Fruit fly (Drosophila melanogaster) whole organism, embryonic: ENCODE results near the gene CG10486.

Experiments
- Ada2b ChIP-seq: fragments of 200-800 bp; sonication (Bioruptor generic); IDR thresholded peaks from 2 replicates; pipeline ENCODE4 v1.3.6; 2022; ENCODE audit warnings: missing biosample characterization, missing genetic modification characterization
- BEAF-32 ChIP-seq: fragments of 200-800 bp; sonication (Bioruptor generic); optimal IDR thresholded peaks from 3 replicates; lab custom pipeline; 2017; ENCODE audit warnings: missing biosample characterization, missing genetic modification characterization, mild to moderate bottlenecking, moderate library complexity, missing genetic modification reagents
- CG11247 ChIP-seq: fragments of 200-800 bp; sonication (Bioruptor generic); IDR thresholded peaks from 2 replicates; pipeline ENCODE4 v1.3.6; 2022; ENCODE audit warnings: missing biosample characterization, missing genetic modification characterization
- CG12155 ChIP-seq: fragments of 200-800 bp; sonication (Bioruptor generic); optimal IDR thresholded peaks from 3 replicates; lab custom pipeline; 2016; ENCODE audit warnings: missing biosample characterization, missing genetic modification characterization
- CG12659 ChIP-seq: fragments of 200-800 bp; sonication (Bioruptor generic); optimal IDR thresholded peaks from 3 replicates; lab custom pipeline; 2017; ENCODE audit warnings: mild to moderate bottlenecking, missing biosample characterization, missing genetic modification reagents, missing genetic modification characterization
- CG14667 ChIP-seq: fragments of 200-800 bp; sonication (Bioruptor generic); IDR thresholded peaks from 2 replicates; pipeline ENCODE4 v1.3.6; 2022; ENCODE audit warnings: missing biosample characterization, missing genetic modification characterization
- CG16863 ChIP-seq: fragments of 200-800 bp; sonication (Bioruptor generic); optimal IDR thresholded peaks from 3 replicates; lab custom pipeline; 2016; ENCODE audit warnings: missing biosample characterization, missing genetic modification characterization
- CG17328 ChIP-seq: fragments of 200-800 bp; sonication (Bioruptor generic); IDR thresholded peaks from 2 replicates; pipeline ENCODE4 v1.3.6; 2022; ENCODE audit warnings: missing biosample characterization, missing genetic modification characterization
- CG17612 ChIP-seq: fragments of 200-800 bp; sonication (Bioruptor generic); IDR thresholded peaks from 2 replicates; pipeline ENCODE4 v1.3.6; 2022; ENCODE audit warnings: missing biosample characterization, missing genetic modification characterization
- CG17912 ChIP-seq: fragments of 200-800 bp; sonication (Bioruptor generic); optimal IDR thresholded peaks from 2 replicates; lab custom pipeline; 2018; ENCODE audit warnings: missing biosample characterization, mild to moderate bottlenecking, missing genetic modification characterization
- CG2678 ChIP-seq: fragments of 200-800 bp; sonication (Bioruptor generic); optimal IDR thresholded peaks from 3 replicates; lab custom pipeline; 2019; ENCODE audit warnings: missing biosample characterization, mild to moderate bottlenecking, missing genetic modification characterization, moderate library complexity
- CG3065 ChIP-seq: fragments of 200-800 bp; sonication (Bioruptor generic); optimal IDR thresholded peaks from 2 replicates; lab custom pipeline; 2016; ENCODE audit warnings: missing biosample characterization, missing genetic modification characterization
- CG33557 ChIP-seq: fragments of 200-800 bp; sonication (Bioruptor generic); optimal IDR thresholded peaks from 2 replicates; lab custom pipeline; 2019; ENCODE audit warnings: missing biosample characterization, mild to moderate bottlenecking, missing genetic modification characterization, moderate library complexity
- CG3726 ChIP-seq: fragments of 200-800 bp; sonication (Bioruptor generic); IDR thresholded peaks from 3 replicates; pipeline ENCODE4, ENCODE4 v1.3.6; 2022; ENCODE audit warnings: missing biosample characterization, missing genetic modification characterization
- CG4360 ChIP-seq: fragments of 200-800 bp; sonication (Bioruptor generic); IDR thresholded peaks from 2 replicates; pipeline ENCODE4 v1.3.6; 2022; ENCODE audit warnings: missing biosample characterization, missing genetic modification characterization
- CG4730 ChIP-seq: fragments of 200-800 bp; sonication (Bioruptor generic); IDR thresholded peaks from 2 replicates; pipeline ENCODE4 v1.3.6; 2022; ENCODE audit warnings: missing biosample characterization, missing genetic modification characterization
- CG8944 ChIP-seq: fragments of 200-800 bp; sonication (Bioruptor generic); optimal IDR thresholded peaks from 3 replicates; lab custom pipeline; 2016; ENCODE audit warnings: missing biosample characterization, missing genetic modification characterization
- CG9932 ChIP-seq: fragments of 200-800 bp; sonication (Bioruptor generic); IDR thresholded peaks from 2 replicates; pipeline ENCODE4 v1.3.6; 2022; ENCODE audit warnings: missing biosample characterization, missing genetic modification characterization
- CHES-1-like ChIP-seq: fragments of 200-800 bp; sonication (Bioruptor generic); optimal IDR thresholded peaks from 2 replicates; lab custom pipeline; 2016; ENCODE audit warnings: missing biosample characterization, missing genetic modification characterization
- Chrac-16 ChIP-seq: fragments of 200-800 bp; sonication (Bioruptor generic); optimal IDR thresholded peaks from 3 replicates; lab custom pipeline; 2016; ENCODE audit warnings: missing biosample characterization, missing genetic modification characterization
- CoRest ChIP-seq: fragments of 200-800 bp; sonication (Bioruptor generic); optimal IDR thresholded peaks from 3 replicates; lab custom pipeline; 2018; ENCODE audit warnings: missing biosample characterization, mild to moderate bottlenecking, missing genetic modification characterization, moderate library complexity
- Dip3 ChIP-seq: fragments of 200-800 bp; sonication (Bioruptor generic); optimal IDR thresholded peaks from 3 replicates; lab custom pipeline; 2016; ENCODE audit warnings: missing biosample characterization, missing genetic modification characterization
- GATAe ChIP-seq: fragments of 200-800 bp; sonication (Bioruptor generic); conservative IDR thresholded peaks from 2 replicates; pipeline ENCODE4 v1.3.6; 2022; ENCODE audit warnings: missing biosample characterization, missing genetic modification characterization
- HmgZ ChIP-seq: fragments of 200-800 bp; sonication (Bioruptor generic); optimal IDR thresholded peaks from 2 replicates; lab custom pipeline; 2018; ENCODE audit warnings: missing biosample characterization, mild to moderate bottlenecking, missing genetic modification characterization
- Hr3 ChIP-seq: fragments of 200-800 bp; sonication (Bioruptor generic); optimal IDR thresholded peaks from 3 replicates; lab custom pipeline; 2016; ENCODE audit warnings: missing biosample characterization, missing genetic modification characterization
- Hr51 ChIP-seq, 2 experiments: fragments of 200-800 bp; sonication (Bioruptor generic); optimal IDR thresholded peaks; 2 replicates in 1 of 2; 3 replicates in 1 of 2; lab custom pipeline; 2016 to 2018; ENCODE audit warnings: missing biosample characterization in 2 of 2, missing genetic modification characterization in 2 of 2, mild to moderate bottlenecking in 1 of 2, moderate library complexity in 1 of 2
- Nf-YA ChIP-seq: fragments of 200-800 bp; sonication (Bioruptor generic); IDR thresholded peaks from 2 replicates; pipeline ENCODE4 v1.3.6; 2022; ENCODE audit warnings: missing biosample characterization, missing genetic modification characterization
- Nf-YB ChIP-seq: fragments of 200-800 bp; sonication (Bioruptor generic); optimal IDR thresholded peaks from 3 replicates; lab custom pipeline; 2019; ENCODE audit warnings: missing biosample characterization, mild to moderate bottlenecking, missing genetic modification characterization, moderate library complexity
- Stat92E ChIP-seq, 3 experiments: fragments of >200 bp in 2 of 3; fragments of 200-800 bp in 1 of 3; sonication (Bioruptor generic) in 1 of 3; optimal IDR thresholded peaks; 2 replicates each; lab custom pipeline; 2017 to 2019; ENCODE audit warnings: missing biosample characterization in 3 of 3, missing genetic modification characterization in 3 of 3, mild to moderate bottlenecking in 1 of 3, moderate library complexity in 1 of 3
- Xbp1 ChIP-seq: fragments of 200-800 bp; sonication (Bioruptor generic); optimal IDR thresholded peaks from 3 replicates; lab custom pipeline; 2016; ENCODE audit warnings: missing biosample characterization, mild to moderate bottlenecking, missing genetic modification characterization
- ash1 ChIP-seq: fragments of 200-800 bp; sonication (Bioruptor generic); optimal IDR thresholded peaks from 2 replicates; lab custom pipeline; 2018; ENCODE audit warnings: missing biosample characterization, mild to moderate bottlenecking, missing genetic modification characterization
- bbx ChIP-seq: fragments of 200-800 bp; sonication (Bioruptor generic); IDR thresholded peaks from 2 replicates; pipeline ENCODE4 v1.3.6; 2022; ENCODE audit warnings: missing biosample characterization, missing genetic modification characterization; ENCODE audit not compliant: partially characterized antibody
- croc ChIP-seq: fragments of 200-800 bp; sonication (Bioruptor generic); conservative IDR thresholded peaks from 3 replicates; pipeline ENCODE4 v1.3.6; 2022; ENCODE audit warnings: missing biosample characterization, missing genetic modification characterization
- da ChIP-seq: fragments of 200-800 bp; sonication (Bioruptor generic); optimal IDR thresholded peaks from 2 replicates; lab custom pipeline; 2016; ENCODE audit warnings: missing biosample characterization, missing genetic modification characterization
- dan ChIP-seq: fragments of 200-800 bp; sonication (Bioruptor generic); IDR thresholded peaks from 2 replicates; pipeline ENCODE4 v1.3.6; 2022; ENCODE audit warnings: missing biosample characterization, missing genetic modification characterization
- dimm ChIP-seq: fragments of 200-800 bp; sonication (Bioruptor generic); IDR thresholded peaks from 2 replicates; pipeline ENCODE4 v1.3.6; 2022; ENCODE audit warnings: missing biosample characterization, missing genetic modification characterization
- dmrt11E ChIP-seq: fragments of 200-800 bp; sonication (Bioruptor generic); optimal IDR thresholded peaks from 3 replicates; lab custom pipeline; 2018; ENCODE audit warnings: missing biosample characterization, mild to moderate bottlenecking, missing genetic modification characterization, moderate library complexity
- dpn ChIP-seq, 2 experiments: fragments of 200-800 bp; sonication (Bioruptor generic); optimal IDR thresholded peaks; 3 replicates each; lab custom pipeline; 2016; ENCODE audit warnings: missing biosample characterization in 2 of 2, missing genetic modification characterization in 2 of 2
- en ChIP-seq: fragments of 200-800 bp; sonication (Bioruptor generic); optimal IDR thresholded peaks from 2 replicates; lab custom pipeline; 2016; ENCODE audit warnings: missing biosample characterization, missing genetic modification characterization
- fd3F ChIP-seq: fragments of 200-800 bp; sonication (Bioruptor generic); optimal IDR thresholded peaks from 2 replicates; lab custom pipeline; 2018; ENCODE audit warnings: missing biosample characterization, mild to moderate bottlenecking, missing genetic modification characterization, moderate library complexity
- fru ChIP-seq: fragments of >200 bp; optimal IDR thresholded peaks from 2 replicates; lab custom pipeline; 2017
- hb ChIP-seq: fragments of 200-800 bp; sonication (Bioruptor generic); IDR thresholded peaks from 3 replicates; pipeline ENCODE4 v1.3.6; 2022; ENCODE audit warnings: missing biosample characterization, missing genetic modification characterization; ENCODE audit not compliant: partially characterized antibody
- her ChIP-seq: fragments of 200-800 bp; sonication (Bioruptor generic); optimal IDR thresholded peaks from 2 replicates; lab custom pipeline; 2016; ENCODE audit warnings: missing biosample characterization, missing genetic modification characterization
- insv ChIP-seq, 2 experiments: fragments of 200-800 bp; sonication (Bioruptor generic); optimal IDR thresholded peaks; 3 replicates each; lab custom pipeline; 2016 to 2018; ENCODE audit warnings: missing biosample characterization in 2 of 2, missing genetic modification characterization in 2 of 2
- lab ChIP-seq: fragments of 200-800 bp; sonication (Bioruptor generic); optimal IDR thresholded peaks from 3 replicates; lab custom pipeline; 2017; ENCODE audit warnings: missing biosample characterization, missing genetic modification characterization, mild to moderate bottlenecking, moderate library complexity, missing genetic modification reagents
- pfk ChIP-seq: fragments of 200-800 bp; sonication (Bioruptor generic); optimal IDR thresholded peaks from 2 replicates; lab custom pipeline; 2018; ENCODE audit warnings: missing biosample characterization, mild to moderate bottlenecking, missing genetic modification characterization, moderate library complexity
- pzg ChIP-seq: fragments of 200-800 bp; sonication (Bioruptor generic); optimal IDR thresholded peaks from 3 replicates; lab custom pipeline; 2018; ENCODE audit warnings: missing biosample characterization, mild to moderate bottlenecking, missing genetic modification characterization, moderate library complexity
- salm ChIP-seq: fragments of 200-800 bp; sonication (Bioruptor generic); optimal IDR thresholded peaks from 2 replicates; lab custom pipeline; 2018; ENCODE audit warnings: missing biosample characterization, mild to moderate bottlenecking, missing genetic modification characterization
- slbo ChIP-seq: fragments of 200-800 bp; sonication (Bioruptor generic); IDR thresholded peaks from 2 replicates; pipeline ENCODE4 v1.3.6; 2022; ENCODE audit warnings: missing biosample characterization, missing genetic modification characterization

Gene CG10486

DNA sequence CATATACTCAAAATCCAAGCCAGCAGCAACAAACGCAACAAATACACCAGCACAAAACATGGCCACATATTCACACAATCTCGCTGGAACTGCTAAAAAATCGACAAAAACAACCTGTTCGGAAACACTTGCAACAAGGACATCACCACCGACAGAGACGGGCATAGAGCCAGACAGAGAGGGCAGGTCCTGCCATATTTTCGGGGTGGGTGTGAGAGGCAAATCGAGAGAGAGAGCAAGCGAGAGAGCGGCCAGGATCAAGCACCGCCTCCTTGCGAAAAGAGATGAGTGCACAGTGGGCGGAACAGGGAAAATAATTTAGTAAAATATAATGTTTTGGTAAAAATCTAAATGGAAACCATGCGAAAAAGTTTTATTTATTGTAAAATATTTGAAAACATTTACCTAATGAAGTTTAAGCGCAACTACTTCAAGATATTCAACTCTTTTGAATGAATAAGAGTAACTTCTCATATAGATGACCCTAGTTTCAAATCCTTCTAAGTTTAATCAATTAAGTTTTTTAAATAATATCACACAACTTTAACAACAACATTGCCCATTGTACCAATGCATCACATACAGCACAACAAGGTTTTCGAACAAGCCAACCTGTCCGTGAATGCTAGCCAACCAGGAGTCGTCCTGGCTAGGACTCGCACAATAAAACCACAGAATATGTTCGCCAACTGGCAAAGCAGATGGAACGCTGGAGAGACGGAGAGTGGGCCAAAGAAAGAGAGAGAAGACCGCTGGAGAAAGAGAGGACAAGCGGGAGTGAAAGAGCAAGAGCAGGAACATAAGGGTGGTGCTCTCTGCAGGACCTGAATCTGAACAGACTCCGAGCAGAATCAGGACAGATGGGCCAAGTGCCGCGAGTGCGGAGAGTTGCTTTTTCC is 24.9 kb downstream of the CG10486 start (continued):
- TF ChIP-seq her (GFP tag; lab: Kevin White, UChicago) (no peak), CG17328 (peak; percentile 75), CG17612 (GFP tag; lab: Robert Waterston, UW) (no peak), CG11247 (GFP tag; lab: Robert Waterston, UW) (no peak), CG3065 (peak; percentile 12), Nf-YA (GFP tag; lab: Robert Waterston, UW) (no peak), CG16863 (peak; percentile 69), Xbp1 (GFP tag; lab: Kevin White, UChicago) (peak; percentile 66), salm (tag; lab: Kevin White, UChicago) (no peak), fru (lab: Kevin White, UChicago) (no peak), hb (GFP tag; lab: Robert Waterston, UW) (no peak), CG12155 (GFP tag; lab: Kevin White, UChicago) (no peak), CHES-1-like (GFP tag; lab: Kevin White, UChicago) (peak; percentile 60), lab (no peak), pfk (GFP tag; lab: Kevin White, UChicago) (no peak), GATAe (GFP tag; lab: Robert Waterston, UW) (no peak), CG2678 (tag; lab: Kevin White, UChicago) (no peak), CG14667 (no peak), CG3726 (GFP tag; lab: Robert Waterston, UW) (no peak), da (no peak), croc (GFP tag; lab: Robert Waterston, UW) (no peak; the same call in 2 of the 3 replicates), slbo (GFP tag; lab: Robert Waterston, UW) (peak; percentile 60), CoRest (tag; lab: Kevin White, UChicago) (peak; percentile 77), pzg (GFP tag; lab: Kevin White, UChicago) (no peak), dpn (GFP tag; optimal IDR thresholded peaks at IDR 0.05; lab: Kevin White, UChicago) (peak; percentile 52 to 66), Nf-YB (peak; percentile 92), CG17912 (no peak), CG4360 (GFP tag; lab: Robert Waterston, UW) (no peak), CG12659 (GFP tag; lab: Kevin White, UChicago) (peak; percentile 68), Hr51 (GFP tag; optimal IDR thresholded peaks at IDR 0.05; lab: Kevin White, UChicago) (peak; percentile 32 to 70), dan (no peak), bbx (no peak), CG8944 (GFP tag; lab: Kevin White, UChicago) (peak; percentile 41), CG4730 (GFP tag; lab: Robert Waterston, UW) (no peak), en (GFP tag; lab: Kevin White, UChicago) (peak; percentile 22), Chrac-16 (GFP tag; lab: Kevin White, UChicago) (peak; percentile 56), BEAF-32 (GFP tag; lab: Kevin White, UChicago) (no peak), dmrt11E (tag; lab: Kevin White, UChicago) (peak; percentile 73), CG9932 (GFP tag; lab: Robert Waterston, UW) (no peak), HmgZ (tag; lab: Kevin White, UChicago) (no peak), Ada2b (GFP tag; lab: Robert Waterston, UW) (no peak), Hr3 (peak; percentile 65), Stat92E (GFP tag; optimal IDR thresholded peaks at IDR 0.05; lab: Kevin White, UChicago) (no peak), CG33557 (GFP tag; lab: Kevin White, UChicago) (peak; percentile 33), fd3F (peak; percentile 29), dimm (GFP tag; lab: Robert Waterston, UW) (no peak), Dip3 (GFP tag; lab: Kevin White, UChicago) (no peak), insv (GFP tag; optimal IDR thresholded peaks at IDR 0.05; lab: Kevin White, UChicago) (peak in 1 of 2 experiments; percentile 91), ash1 (GFP tag; lab: Kevin White, UChicago) (no peak)
